Worm (Caenorhabditis elegans) whole organism, L4/young adult: ENCODE results near the gene kin-20.

ENCODE experiments used
- W03F9.2 ChIP-seq: fragments of 150-350 bp; optimal IDR thresholded peaks from 2 replicates; lab custom pipeline; 2014; ENCODE audit warnings: missing biosample characterization, missing genetic modification characterization
- dao-5 ChIP-seq: sonication (generic microtip); optimal IDR thresholded peaks from 2 replicates; lab custom pipeline; 2016; ENCODE audit warnings: missing genotype, missing genetic modification characterization, moderate library complexity, missing compliant biosample characterization

ce11 chrX:15310986-15311385 is 33.4 kb upstream of the kin-20 start:
- TF ChIP-seq W03F9.2, result no peak
- TF ChIP-seq dao-5 (tag; lab: Kevin White, UChicago), result no peak
